Worm (Caenorhabditis elegans): Measurements from ENCODE around the gene ndua-12.

DNA sequence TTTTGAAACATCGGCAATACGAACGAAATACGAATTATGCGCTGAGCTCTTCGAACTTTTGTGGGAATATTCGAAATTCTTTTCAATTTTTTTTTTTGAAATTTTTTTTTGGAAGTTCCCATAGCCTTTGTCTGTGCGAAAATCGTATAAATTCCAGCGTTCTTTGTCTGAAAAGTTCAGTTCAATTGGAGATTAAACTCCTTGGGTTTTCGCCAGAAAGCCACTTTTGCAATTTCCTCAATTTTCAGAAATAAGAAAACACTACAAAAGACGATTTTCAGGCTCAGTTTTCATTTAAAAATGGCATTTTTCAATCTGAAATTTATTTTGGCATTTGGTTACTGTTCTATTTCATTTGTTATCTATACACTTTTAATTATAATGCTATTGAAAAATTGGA lies 39.5 kb upstream of the ndua-12 start, which contains the start of gene Y54G2A.38:
- TF ChIP-seq zfp-2 (tag; optimal IDR thresholded peaks at IDR 0.05) (no peak), ceh-62 (tag; optimal IDR thresholded peaks at IDR 0.05) (no peak), dve-1 (tag; optimal IDR thresholded peaks at IDR 0.05; ENCODE audit: insufficient read depth) (no peak), dpl-1 (GFP tag; optimal IDR thresholded peaks at IDR 0.05) (no peak), dmd-8 (GFP tag; IDR thresholded peaks at IDR 0.05) (no peak), nhr-6 (tag; optimal IDR thresholded peaks at IDR 0.05) (no peak), jun-1 (tag; optimal IDR thresholded peaks at IDR 0.05) (no peak), egl-27 (tag; optimal IDR thresholded peaks at IDR 0.05) (no peak), ama-1 (optimal IDR thresholded peaks at IDR 0.05) (no peak)

All from whole organism, L4 larva.